Fruit fly (Drosophila melanogaster): ENCODE results near the gene vig.

vig gene

DNA sequence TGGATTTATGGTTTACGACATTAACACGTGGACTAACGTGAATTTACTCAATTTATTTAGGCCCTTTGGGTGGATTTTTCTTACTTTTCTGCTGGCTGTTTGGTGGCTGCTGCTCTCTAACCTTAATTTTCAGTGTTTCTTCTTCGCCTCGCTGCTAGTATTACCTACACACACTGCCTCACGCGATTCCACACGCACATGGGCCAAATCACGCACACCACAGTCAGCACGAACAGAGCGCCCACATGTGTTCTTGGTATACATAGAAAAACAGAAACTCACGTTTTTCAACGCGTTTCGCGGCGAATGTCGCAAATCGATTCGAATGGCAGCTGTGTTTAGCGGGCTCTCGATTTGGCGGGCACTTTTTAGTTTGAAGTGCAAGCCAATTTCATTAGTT is 2.3 kb downstream of the vig start (continued):
- TF ChIP-seq Dref (GFP tag; IDR thresholded peaks at IDR 0.05) = peak; percentile 50
- TF ChIP-seq HLH4C (GFP tag; IDR thresholded peaks at IDR 0.05; ENCODE audit: partially characterized antibody) = peak; percentile 60; the same call in 2 of the 3 replicates
- TF ChIP-seq CG4820 (GFP tag; optimal IDR thresholded peaks at IDR 0.05) = peak; percentile 25
- TF ChIP-seq CG6854 (GFP tag; optimal IDR thresholded peaks at IDR 0.05) = no peak
- peak; percentile 93 for TF ChIP-seq CG7987 (GFP tag; optimal IDR thresholded peaks at IDR 0.05)
- peak; percentile 64; the same call in 2 of the 3 replicates for TF ChIP-seq Dbx (GFP tag; IDR thresholded peaks at IDR 0.05)
- no peak for TF ChIP-seq CG7963 (GFP tag; IDR thresholded peaks at IDR 0.05; ENCODE audit: partially characterized antibody)
- TF ChIP-seq CTCF (GFP tag; optimal IDR thresholded peaks at IDR 0.05) = peak; percentile 61
- no peak for TF ChIP-seq tll (GFP tag; optimal IDR thresholded peaks at IDR 0.05)
- TF ChIP-seq Side (GFP tag; optimal IDR thresholded peaks at IDR 0.05) = peak; percentile 22
- peak in 1 of 2 experiments; percentile 45 for TF ChIP-seq dpn (GFP tag; optimal IDR thresholded peaks at IDR 0.05)
- TF ChIP-seq CG6683 (GFP tag; optimal IDR thresholded peaks at IDR 0.05) = peak; percentile 19
- peak; percentile 59 for TF ChIP-seq nmo (GFP tag; optimal IDR thresholded peaks at IDR 0.05)
- TF ChIP-seq CG3995 (GFP tag; optimal IDR thresholded peaks at IDR 0.05) = peak; percentile 44
- TF ChIP-seq insv (GFP tag; optimal IDR thresholded peaks at IDR 0.05) = peak in 1 of 2 experiments; percentile 69
- no peak for TF ChIP-seq Spps (tag; optimal IDR thresholded peaks at IDR 0.05)
- TF ChIP-seq CG34376 (GFP tag; optimal IDR thresholded peaks at IDR 0.05) = no peak
- TF ChIP-seq unc-4 (GFP tag; IDR thresholded peaks at IDR 0.05; ENCODE audit: partially characterized antibody) = peak; percentile 77
- TF ChIP-seq MBD-R2 (GFP tag; IDR thresholded peaks at IDR 0.05) = peak; percentile 68
- peak; percentile 100 for TF ChIP-seq Dp (GFP tag; optimal IDR thresholded peaks at IDR 0.05)
- TF ChIP-seq CG2120 (GFP tag; optimal IDR thresholded peaks at IDR 0.05) = peak; percentile 53
- TF ChIP-seq CG8281 (tag; optimal IDR thresholded peaks at IDR 0.05) = no peak
- peak; percentile 28 for TF ChIP-seq nerfin-1 (tag; optimal IDR thresholded peaks at IDR 0.05)
- TF ChIP-seq Nf-YB (GFP tag; optimal IDR thresholded peaks at IDR 0.05) = peak; percentile 15
- peak; percentile 74 for TF ChIP-seq Sry-δ (GFP tag; optimal IDR thresholded peaks at IDR 0.05)
- no peak for TF ChIP-seq CG9876 (GFP tag; optimal IDR thresholded peaks at IDR 0.05)
- peak; percentile 27 for TF ChIP-seq Myb (GFP tag; optimal IDR thresholded peaks at IDR 0.05)
- peak; percentile 97 for TF ChIP-seq CG4730 (GFP tag; IDR thresholded peaks at IDR 0.05)
- TF ChIP-seq fd102C (GFP tag; optimal IDR thresholded peaks at IDR 0.05) = no peak
- no peak for TF ChIP-seq Hr39 (optimal IDR thresholded peaks at IDR 0.05)
- peak; percentile 76 for TF ChIP-seq her (GFP tag; optimal IDR thresholded peaks at IDR 0.05)
- no peak for TF ChIP-seq CG1832 (GFP tag; optimal IDR thresholded peaks at IDR 0.05)
- TF ChIP-seq tup (GFP tag; optimal IDR thresholded peaks at IDR 0.05) = no peak
- TF ChIP-seq Fer2 (tag; optimal IDR thresholded peaks at IDR 0.05) = no peak
- TF ChIP-seq YL-1 (GFP tag; optimal IDR thresholded peaks at IDR 0.05) = peak; percentile 99
- peak; percentile 75 for TF ChIP-seq Scr (GFP tag; IDR thresholded peaks at IDR 0.05; ENCODE audit: partially characterized antibody)
- peak; percentile 4 for TF ChIP-seq bcd (GFP tag; optimal IDR thresholded peaks at IDR 0.05)
- peak; percentile 60 for TF ChIP-seq jumu (GFP tag; optimal IDR thresholded peaks at IDR 0.05)
- peak; percentile 16 for TF ChIP-seq pho (GFP tag; optimal IDR thresholded peaks at IDR 0.05)
- peak; percentile 31 for TF ChIP-seq ewg (GFP tag; optimal IDR thresholded peaks at IDR 0.05)
- peak; percentile 58 for TF ChIP-seq CG12391 (tag; optimal IDR thresholded peaks at IDR 0.05)
- TF ChIP-seq Hsf (GFP tag; optimal IDR thresholded peaks at IDR 0.05) = peak; percentile 27
- no peak for TF ChIP-seq Gsc (GFP tag; IDR thresholded peaks at IDR 0.05)
- peak; percentile 61 for TF ChIP-seq sob (GFP tag; IDR thresholded peaks at IDR 0.05)
- TF ChIP-seq CG30431 (GFP tag; optimal IDR thresholded peaks at IDR 0.05) = no peak
- peak; percentile 80 for TF ChIP-seq CG13894 (tag; optimal IDR thresholded peaks at IDR 0.05)
- TF ChIP-seq slbo (GFP tag; IDR thresholded peaks at IDR 0.05) = peak; percentile 38; the same call in 1 of the 2 replicates
- peak; percentile 90 for TF ChIP-seq CG13287 (GFP tag; IDR thresholded peaks at IDR 0.05; ENCODE audit: partially characterized antibody)
- TF ChIP-seq h (optimal IDR thresholded peaks at IDR 0.05) = no peak
- peak; percentile 55 for TF ChIP-seq scrt (GFP tag; optimal IDR thresholded peaks at IDR 0.05)
- TF ChIP-seq dmrt11E (tag; optimal IDR thresholded peaks at IDR 0.05) = no peak

All from whole organism, embryonic.